Worm (Caenorhabditis elegans) whole organism, early embryonic: Measurements from ENCODE around the gene oac-59.
"Not testable (repeated sequence)": the region's sequence is repeated elsewhere in the genome, so short reads cannot be mapped to it uniquely, and the experiment has no call there.

ENCODE experiments used
- B0310.2 ChIP-seq: sonication (generic microtip); optimal IDR thresholded peaks from 2 replicates; lab custom pipeline; 2016; ENCODE audit warnings: mild to moderate bottlenecking, missing genetic modification characterization, missing compliant biosample characterization
- aly-1 ChIP-seq: sonication (generic microtip); optimal IDR thresholded peaks from 2 replicates; lab custom pipeline; 2016; ENCODE audit warnings: missing genetic modification characterization, missing compliant biosample characterization
- ama-1 ChIP-seq: fragments of 150-350 bp; optimal IDR thresholded peaks from 2 replicates; lab custom pipeline; 2014
- ceh-13 ChIP-seq: fragments of 200-800 bp; sonication (Bioruptor generic); optimal IDR thresholded peaks from 2 replicates; lab custom pipeline; 2018; ENCODE audit warnings: mild to moderate bottlenecking, missing genetic modification characterization, missing compliant biosample characterization
- ceh-36 ChIP-seq: sonication (generic microtip); optimal IDR thresholded peaks from 2 replicates; lab custom pipeline; 2016; ENCODE audit warnings: missing genetic modification characterization, inconsistent platforms, missing compliant biosample characterization
- hmbx-1 ChIP-seq: sonication (generic microtip); optimal IDR thresholded peaks from 2 replicates; lab custom pipeline; 2016; ENCODE audit warnings: mild to moderate bottlenecking, missing genetic modification characterization, missing compliant biosample characterization
- hmg-4 ChIP-seq: fragments of 200-800 bp; sonication (Bioruptor generic); optimal IDR thresholded peaks from 2 replicates; lab custom pipeline; 2018; ENCODE audit warnings: mild to moderate bottlenecking, missing genetic modification characterization, missing compliant biosample characterization
- hnd-1 ChIP-seq: sonication (generic microtip); optimal IDR thresholded peaks from 2 replicates; lab custom pipeline; 2016; ENCODE audit warnings: missing genetic modification characterization, missing compliant biosample characterization
- scrt-1 ChIP-seq: fragments of 200-800 bp; sonication (Bioruptor generic); IDR thresholded peaks from 2 replicates; pipeline ENCODE4 v1.3.6; 2022; ENCODE audit warnings: missing genetic modification characterization, missing compliant biosample characterization
- tbx-11 ChIP-seq: fragments of 200-800 bp; sonication (Bioruptor generic); IDR thresholded peaks from 2 replicates; pipeline ENCODE4 v1.3.6; 2022; ENCODE audit warnings: missing genetic modification characterization, missing compliant biosample characterization
- tra-4 ChIP-seq: sonication (generic microtip); optimal IDR thresholded peaks from 2 replicates; lab custom pipeline; 2017; ENCODE audit warnings: missing genetic modification characterization, missing compliant biosample characterization

ce11 chrIV:12294770-12295169 is 6.3 kb downstream of the oac-59 start:
- not testable (repeated sequence) for TF ChIP-seq hmg-4; ama-1; hmbx-1 (tag; lab: Kevin White, UChicago); B0310.2; ceh-13; scrt-1 (GFP tag; lab: Robert Waterston, UW); hnd-1; ceh-36; tra-4 (tag; lab: Kevin White, UChicago); aly-1 (tag; lab: Kevin White, UChicago); tbx-11 (GFP tag; lab: Robert Waterston, UW)
